Worm (Caenorhabditis elegans) whole organism, L1 larva: ENCODE results near the gene F35C8.8.
A peak's percentile ranks its signal among the peaks of the same experiment; 100 is the strongest.

ENCODE experiments used
- ceh-82 ChIP-seq, 3 experiments: fragments of 150-350 bp in 1 of 3; sonication (generic microtip) in 2 of 3; optimal IDR thresholded peaks; 2 replicates each; lab custom pipeline; 2014 to 2017; ENCODE audit warnings: missing biosample characterization in 3 of 3, missing genetic modification characterization in 3 of 3
- efl-1 ChIP-seq, 4 experiments: fragments of 150-350 bp; optimal IDR thresholded peaks in 3 of 4; peaks in 1 of 4; 1 replicate in 1 of 4; 2 replicates in 3 of 4; lab custom pipeline; 2014; ENCODE audit warnings: missing biosample characterization in 2 of 4, missing genetic modification characterization in 2 of 4, missing genetic modification reagents in 2 of 4
- egl-13 ChIP-seq: sonication (generic microtip); optimal IDR thresholded peaks from 2 replicates; lab custom pipeline; 2016; ENCODE audit warnings: missing genotype, missing genetic modification reagents, missing genetic modification characterization, missing compliant biosample characterization
- fos-1 ChIP-seq: fragments of 150-350 bp; optimal IDR thresholded peaks from 2 replicates; lab custom pipeline; 2014; ENCODE audit warnings: missing biosample characterization, missing genetic modification characterization
- isw-1 ChIP-seq: fragments of 200-800 bp; sonication (Bioruptor generic); IDR thresholded peaks from 2 replicates; pipeline ENCODE4 v1.3.6; 2022; ENCODE audit warnings: missing genetic modification characterization, missing compliant biosample characterization
- lin-15B ChIP-seq: fragments of 150-350 bp; sonication (generic microtip); optimal IDR thresholded peaks from 3 replicates; lab custom pipeline; 2014; ENCODE audit warnings: missing biosample characterization, missing genetic modification characterization
- lin-35 ChIP-seq, 2 experiments: fragments of 150-350 bp; optimal IDR thresholded peaks; 2 replicates each; lab custom pipeline; 2014; ENCODE audit warnings: missing biosample characterization in 2 of 2, missing genetic modification characterization in 2 of 2, missing genetic modification reagents in 2 of 2
- mef-2 ChIP-seq: fragments of 150-350 bp; optimal IDR thresholded peaks from 2 replicates; lab custom pipeline; 2014; ENCODE audit warnings: missing biosample characterization, missing genetic modification characterization
- sox-4 ChIP-seq: sonication (generic microtip); optimal IDR thresholded peaks from 2 replicates; lab custom pipeline; 2016; ENCODE audit warnings: missing genetic modification characterization, missing compliant biosample characterization
- tbx-2 ChIP-seq: sonication (generic microtip); optimal IDR thresholded peaks from 2 replicates; lab custom pipeline; 2016; ENCODE audit warnings: missing genetic modification characterization, missing compliant biosample characterization
- unc-130 ChIP-seq: fragments of 150-350 bp; optimal IDR thresholded peaks from 2 replicates; lab custom pipeline; 2017; ENCODE audit warnings: missing biosample characterization, missing genetic modification characterization, inconsistent platforms
- unc-86 ChIP-seq: sonication (generic microtip); optimal IDR thresholded peaks from 2 replicates; lab custom pipeline; 2016; ENCODE audit warnings: missing genetic modification characterization, missing compliant biosample characterization

DNA sequence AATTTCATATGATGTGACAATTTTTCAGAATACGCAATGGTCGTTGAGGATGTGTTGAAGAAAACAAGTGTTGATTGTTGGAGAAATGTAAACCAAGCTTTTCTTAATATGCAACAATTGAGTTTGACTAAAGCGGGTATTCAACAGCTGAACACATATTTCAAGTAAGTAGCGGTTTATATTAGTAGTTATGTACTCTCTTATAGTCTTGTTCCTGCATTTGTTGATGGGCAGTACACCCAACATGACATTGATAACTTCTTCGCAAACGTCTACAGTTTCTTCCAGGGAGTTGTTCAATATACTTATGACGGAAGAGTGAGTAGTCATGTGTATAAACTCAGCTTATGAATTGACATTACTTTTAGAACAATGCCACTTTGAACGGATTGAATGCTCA is 41.7 kb downstream of the F35C8.8 start:
- TF ChIP-seq egl-13 (tag; lab: Kevin White, UChicago), result no peak
- no peak for TF ChIP-seq ceh-82 (tag; optimal IDR thresholded peaks at IDR 0.05; lab: Kevin White, UChicago)
- no peak for TF ChIP-seq isw-1 (GFP tag; lab: Robert Waterston, UW)
- no peak for TF ChIP-seq mef-2 (tag; lab: Kevin White, UChicago)
- TF ChIP-seq unc-130 (tag; lab: Kevin White, UChicago), result no peak
- no peak for TF ChIP-seq sox-4
- TF ChIP-seq lin-15B (tag; lab: Kevin White, UChicago), result no peak
- no peak for TF ChIP-seq lin-35 (GFP tag; optimal IDR thresholded peaks at IDR 0.05; lab: Kevin White, UChicago)
- no peak for TF ChIP-seq efl-1 (optimal IDR thresholded peaks at IDR 0.05; lab: Kevin White, UChicago)
- peak in 1 of 2 experiments; percentile 52 for TF ChIP-seq efl-1 (GFP tag; optimal IDR thresholded peaks at IDR 0.05 in 1 of 2; lab: Kevin White, UChicago)
- no peak for TF ChIP-seq unc-86 (tag; lab: Kevin White, UChicago)
- no peak for TF ChIP-seq tbx-2 (tag; lab: Kevin White, UChicago)
- no peak for TF ChIP-seq fos-1 (tag; lab: Kevin White, UChicago)
